Fruit fly (Drosophila melanogaster) Kc167 (cell line): ENCODE data around the gene CG13692.

Source experiments
- Sin3A ChIP-seq: fragments of >200 bp; optimal IDR thresholded peaks from 2 replicates; lab custom pipeline; 2018; ENCODE audit warnings: missing external identifiers
- insv ChIP-seq: fragments of >200 bp; optimal IDR thresholded peaks from 3 replicates; lab custom pipeline; 2018; ENCODE audit warnings: missing external identifiers
- psq ChIP-seq: fragments of >200 bp; optimal IDR thresholded peaks from 2 replicates; lab custom pipeline; 2017; ENCODE audit warnings: missing external identifiers
- ttk ChIP-seq: sonication (Bioruptor generic); optimal IDR thresholded peaks from 2 replicates; lab custom pipeline; 2017; ENCODE audit warnings: missing external identifiers

dm6 chr2L:440638-441454 is 19.3 kb downstream of the CG13692 start:
- no peak for TF ChIP-seq insv
- TF ChIP-seq ttk (lab: Kevin White, UChicago), result no peak
- TF ChIP-seq Sin3A (lab: Kevin White, UChicago), result no peak
- TF ChIP-seq psq, result no peak
